Fruit fly (Drosophila melanogaster) whole organism, pupa: ENCODE data around the gene GstD6.

Experiments used
- CG10348 ChIP-seq: fragments of 200-800 bp; sonication (Bioruptor generic); IDR thresholded peaks from 2 replicates; pipeline ENCODE4 v1.3.6; 2022; ENCODE audit warnings: missing biosample characterization, missing genetic modification characterization
- CG12605 ChIP-seq: fragments of 200-800 bp; sonication (Bioruptor generic); IDR thresholded peaks from 2 replicates; pipeline ENCODE4 v1.3.6; 2022; ENCODE audit warnings: missing biosample characterization, missing genetic modification characterization
- CG13204 ChIP-seq: fragments of 200-800 bp; sonication (Bioruptor generic); optimal IDR thresholded peaks from 2 replicates; lab custom pipeline; 2018; ENCODE audit warnings: missing biosample characterization, mild to moderate bottlenecking, missing genetic modification characterization, moderate library complexity
- CG14655 ChIP-seq: fragments of 200-800 bp; sonication (Bioruptor generic); optimal IDR thresholded peaks from 3 replicates; lab custom pipeline; 2017; ENCODE audit warnings: mild to moderate bottlenecking, missing biosample characterization, missing genetic modification reagents, missing genetic modification characterization
- CG15710 ChIP-seq: fragments of 200-800 bp; sonication (Bioruptor generic); optimal IDR thresholded peaks from 2 replicates; lab custom pipeline; 2018; ENCODE audit warnings: missing biosample characterization, mild to moderate bottlenecking, missing genetic modification characterization, moderate library complexity
- CG17806 ChIP-seq: fragments of 200-800 bp; sonication (Bioruptor generic); optimal IDR thresholded peaks from 2 replicates; lab custom pipeline; 2018; ENCODE audit warnings: missing biosample characterization, mild to moderate bottlenecking, missing genetic modification characterization, moderate library complexity
- CG32121 ChIP-seq: fragments of 200-800 bp; sonication (Bioruptor generic); IDR thresholded peaks from 2 replicates; pipeline ENCODE4 v1.3.6; 2022; ENCODE audit warnings: missing biosample characterization, missing genetic modification characterization
- CG4496 ChIP-seq: fragments of 200-800 bp; sonication (Bioruptor generic); IDR thresholded peaks from 3 replicates; pipeline ENCODE4 v1.3.6; 2022; ENCODE audit warnings: missing biosample characterization, missing genetic modification characterization
- CG8159 ChIP-seq: fragments of 200-800 bp; sonication (Bioruptor generic); optimal IDR thresholded peaks from 3 replicates; lab custom pipeline; 2018; ENCODE audit warnings: missing biosample characterization, mild to moderate bottlenecking, missing genetic modification characterization, moderate library complexity
- CG8301 ChIP-seq: fragments of 200-800 bp; sonication (Bioruptor generic); optimal IDR thresholded peaks from 2 replicates; lab custom pipeline; 2018; ENCODE audit warnings: missing biosample characterization, mild to moderate bottlenecking, missing genetic modification characterization
- CG9948 ChIP-seq: fragments of 200-800 bp; sonication (Bioruptor generic); optimal IDR thresholded peaks from 2 replicates; lab custom pipeline; 2018; ENCODE audit warnings: missing biosample characterization, mild to moderate bottlenecking, missing genetic modification characterization, moderate library complexity
- D1 ChIP-seq: fragments of 200-800 bp; sonication (Bioruptor generic); optimal IDR thresholded peaks from 2 replicates; lab custom pipeline; 2018; ENCODE audit warnings: missing biosample characterization, mild to moderate bottlenecking, missing genetic modification characterization, moderate library complexity
- EcR ChIP-seq: fragments of 200-800 bp; sonication (Bioruptor generic); optimal IDR thresholded peaks from 3 replicates; lab custom pipeline; 2019; ENCODE audit warnings: missing biosample characterization, missing genetic modification characterization, mild to moderate bottlenecking, moderate library complexity, missing genetic modification reagents
- Ets98B ChIP-seq: fragments of 200-800 bp; sonication (Bioruptor generic); IDR thresholded peaks from 2 replicates; pipeline ENCODE4 v1.3.6; 2022; ENCODE audit warnings: missing biosample characterization, missing genetic modification characterization
- Pif1A ChIP-seq: fragments of 200-800 bp; sonication (Bioruptor generic); optimal IDR thresholded peaks from 3 replicates; lab custom pipeline; 2016; ENCODE audit warnings: missing biosample characterization, missing genetic modification characterization
- Pif1B ChIP-seq: fragments of 200-800 bp; sonication (Bioruptor generic); optimal IDR thresholded peaks from 3 replicates; lab custom pipeline; 2016; ENCODE audit warnings: missing biosample characterization, missing genetic modification characterization
- Snoo ChIP-seq: fragments of 200-800 bp; sonication (Bioruptor generic); optimal IDR thresholded peaks from 3 replicates; lab custom pipeline; 2017; ENCODE audit warnings: missing biosample characterization, mild to moderate bottlenecking, missing genetic modification characterization, inconsistent platforms
- fd96Ca ChIP-seq: fragments of 200-800 bp; sonication (Bioruptor generic); IDR thresholded peaks from 3 replicates; pipeline ENCODE4 v1.3.6; 2022; ENCODE audit warnings: missing biosample characterization, missing genetic modification characterization
- gl ChIP-seq: fragments of 200-800 bp; sonication (Bioruptor generic); optimal IDR thresholded peaks from 2 replicates; lab custom pipeline; 2018; ENCODE audit warnings: missing biosample characterization, mild to moderate bottlenecking, missing genetic modification characterization
- rn ChIP-seq: fragments of 200-800 bp; sonication (Bioruptor generic); IDR thresholded peaks from 2 replicates; pipeline ENCODE4 v1.3.6; 2022; ENCODE audit warnings: missing biosample characterization, missing genetic modification characterization

The GstD6 gene

DNA sequence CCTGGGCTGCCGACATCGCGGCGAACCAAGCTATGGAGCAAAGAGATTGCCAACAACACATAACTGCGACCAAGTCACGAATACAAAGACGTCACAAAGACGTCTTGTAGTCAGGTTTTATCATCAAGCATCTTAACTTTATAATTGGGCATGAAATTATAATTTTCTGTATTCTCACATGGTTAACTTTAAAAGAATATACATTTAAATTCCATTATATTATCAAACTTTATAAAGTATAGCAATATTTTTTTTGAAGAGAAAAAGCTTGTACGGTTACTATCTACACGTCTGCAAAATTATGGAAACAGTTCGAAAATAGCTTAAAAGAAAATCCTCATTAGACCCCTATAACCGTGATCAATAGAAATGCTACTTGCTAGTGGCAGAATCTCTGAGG is 24.9 kb upstream of the GstD6 start, which contains the start of gene CG10041:
CG10041 (minus strand) TSS at position 101 of the 400 bp plus-strand sequence.
- TF ChIP-seq CG4496 (no peak), CG10348 (GFP tag; lab: Robert Waterston, UW) (no peak), Snoo (tag; lab: Kevin White, UChicago) (no peak), CG32121 (no peak), rn (GFP tag; lab: Robert Waterston, UW) (no peak), CG8159 (tag; lab: Kevin White, UChicago) (no peak), EcR (GFP tag; lab: Kevin White, UChicago) (no peak), fd96Ca (no peak), CG15710 (tag; lab: Kevin White, UChicago) (no peak), CG8301 (tag; lab: Kevin White, UChicago) (no peak), CG12605 (GFP tag; lab: Robert Waterston, UW) (no peak), CG17806 (no peak), CG14655 (GFP tag; lab: Kevin White, UChicago) (no peak), gl (tag; lab: Kevin White, UChicago) (no peak)

DNA sequence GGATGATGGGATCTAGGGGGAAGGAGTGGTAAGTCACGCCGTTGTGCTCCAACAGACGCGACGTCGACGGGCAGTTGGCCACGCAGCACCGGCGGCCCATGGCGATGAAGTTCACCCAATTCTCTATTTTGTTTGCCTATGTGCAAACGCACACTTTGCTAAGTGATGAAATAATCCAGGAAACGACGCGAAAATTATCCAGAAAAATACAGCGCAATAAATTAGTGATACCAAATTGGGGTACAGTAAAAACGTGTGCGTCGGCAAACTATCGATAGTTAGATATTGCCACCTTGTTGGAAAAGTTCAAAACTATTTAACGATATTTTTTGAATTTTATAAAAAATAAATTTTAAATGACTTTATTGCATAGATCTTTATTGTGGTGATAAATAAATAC is 20.9 kb upstream of the GstD6 start, which contains the start of gene MBD-R2:
MBD-R2 (minus strand) TSS at position 222 of the 400 bp plus-strand sequence.
- TF ChIP-seq fd96Ca (no peak), CG4496 (no peak), Snoo (tag; lab: Kevin White, UChicago) (no peak), Ets98B (GFP tag; lab: Robert Waterston, UW) (no peak)

DNA sequence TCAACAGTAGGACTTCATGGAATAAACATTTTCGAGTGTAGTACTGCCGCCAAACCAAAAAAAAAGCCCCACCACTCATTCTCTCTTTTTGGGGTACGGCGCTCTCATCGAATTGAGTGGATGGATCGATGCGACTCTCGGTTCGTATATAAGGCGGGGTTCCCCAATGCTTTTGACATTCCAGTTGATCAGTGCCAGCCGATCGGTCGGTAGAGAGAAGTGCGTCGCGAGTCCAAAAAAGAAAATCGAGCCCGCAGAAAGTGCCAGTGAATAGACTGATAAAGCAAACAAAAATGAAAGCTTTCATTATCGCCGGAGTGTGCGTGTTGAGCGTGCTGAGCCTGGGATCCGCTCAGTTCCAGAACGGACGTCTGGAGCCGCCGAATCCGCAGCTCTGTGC is 17.1 kb upstream of the GstD6 start, which contains the start of gene CG4115:
CG4115 (plus strand) TSS at position 172 of the 400 bp plus-strand sequence.
- TF ChIP-seq Ets98B (GFP tag; lab: Robert Waterston, UW) (peak; percentile 33; the same call in 1 of the 2 replicates), Pif1B (GFP tag; lab: Kevin White, UChicago) (no peak), EcR (GFP tag; lab: Kevin White, UChicago) (no peak)

DNA sequence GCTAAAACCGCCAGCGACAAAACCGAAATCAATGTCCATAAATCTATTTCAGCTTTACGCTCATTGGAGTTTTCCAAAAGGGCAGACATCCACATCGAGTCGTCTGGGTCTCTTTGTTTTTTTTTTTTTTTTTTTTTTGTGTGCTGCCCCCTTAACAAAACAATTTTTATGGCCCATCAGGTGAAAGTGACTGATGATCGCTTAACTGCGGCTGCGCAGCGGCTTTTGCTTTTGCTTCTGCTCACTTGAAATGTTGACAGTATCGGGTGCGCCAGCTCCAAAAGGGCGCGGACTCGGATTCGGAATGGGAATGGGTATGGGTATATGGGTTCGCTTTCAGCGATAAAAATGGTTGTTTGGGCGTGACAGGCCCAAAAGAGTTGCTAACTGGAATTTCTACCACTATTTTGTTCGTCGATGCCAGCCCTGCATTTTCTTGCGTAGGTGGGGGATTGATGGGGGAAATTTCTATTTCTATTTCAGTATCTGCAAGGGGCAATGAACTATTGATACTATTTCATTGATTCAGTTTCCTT is 14.9 kb upstream of the GstD6 start:
- TF ChIP-seq CG32121 (no peak), CG14655 (GFP tag; lab: Kevin White, UChicago) (no peak), D1 (tag; lab: Kevin White, UChicago) (no peak), Snoo (tag; lab: Kevin White, UChicago) (no peak), CG8301 (tag; lab: Kevin White, UChicago) (no peak), CG15710 (tag; lab: Kevin White, UChicago) (no peak), Pif1A (GFP tag; lab: Kevin White, UChicago) (no peak), CG17806 (no peak), CG13204 (GFP tag; lab: Kevin White, UChicago) (no peak), Pif1B (GFP tag; lab: Kevin White, UChicago) (no peak)

DNA sequence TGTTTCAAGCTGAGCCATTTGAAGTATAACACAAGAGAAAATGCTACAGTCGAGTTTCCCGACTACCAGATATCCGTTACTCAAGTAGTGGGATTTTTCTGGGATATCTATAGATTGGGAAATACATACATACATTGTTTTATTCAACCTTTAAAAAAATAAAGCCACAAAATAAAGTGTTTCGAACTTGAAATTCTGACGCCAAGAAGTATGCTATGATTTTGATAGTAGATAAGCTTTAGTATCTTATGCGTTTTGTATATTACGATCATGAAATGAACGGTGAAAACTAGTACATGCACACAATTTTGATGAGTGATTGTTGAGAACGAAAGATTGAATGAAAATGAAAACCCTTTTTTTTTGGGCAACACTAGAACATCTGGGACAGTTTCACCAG is 13.4 kb upstream of the GstD6 start:
- TF ChIP-seq fd96Ca (no peak), CG9948 (tag; lab: Kevin White, UChicago) (no peak), CG13204 (GFP tag; lab: Kevin White, UChicago) (no peak), CG4496 (no peak), Snoo (tag; lab: Kevin White, UChicago) (no peak), CG17806 (no peak), Pif1A (GFP tag; lab: Kevin White, UChicago) (no peak), gl (tag; lab: Kevin White, UChicago) (no peak), Ets98B (GFP tag; lab: Robert Waterston, UW) (no peak), CG32121 (no peak), CG8301 (tag; lab: Kevin White, UChicago) (no peak), EcR (GFP tag; lab: Kevin White, UChicago) (no peak), CG14655 (GFP tag; lab: Kevin White, UChicago) (no peak), CG8159 (tag; lab: Kevin White, UChicago) (no peak)

DNA sequence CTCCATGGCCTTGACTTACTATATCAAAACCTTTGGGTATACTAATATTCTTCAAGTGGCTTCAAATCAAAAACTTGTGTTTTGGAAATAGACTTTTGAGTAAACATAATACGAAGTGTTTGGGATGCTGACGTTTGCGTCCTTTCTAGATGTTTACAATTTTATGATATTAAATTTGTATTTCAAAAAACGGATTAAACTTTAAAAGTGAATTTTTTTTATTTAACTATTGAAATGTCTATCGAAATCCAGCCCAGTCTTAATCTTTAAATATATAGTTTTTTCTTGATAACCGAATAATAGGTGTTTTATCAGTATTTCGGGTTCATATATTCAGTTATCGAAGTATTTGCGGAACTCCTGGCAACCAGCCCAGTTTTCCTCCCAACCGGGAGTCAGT is 12.3 kb upstream of the GstD6 start, which contains the start of gene Tim17a1:
Tim17a1 (minus strand) TSS at position 101 of the 400 bp plus-strand sequence.
- TF ChIP-seq CG15710 (tag; lab: Kevin White, UChicago) (no peak), CG14655 (GFP tag; lab: Kevin White, UChicago) (no peak), Ets98B (GFP tag; lab: Robert Waterston, UW) (no peak), rn (GFP tag; lab: Robert Waterston, UW) (no peak), CG4496 (no peak), CG32121 (no peak), gl (tag; lab: Kevin White, UChicago) (no peak)

DNA sequence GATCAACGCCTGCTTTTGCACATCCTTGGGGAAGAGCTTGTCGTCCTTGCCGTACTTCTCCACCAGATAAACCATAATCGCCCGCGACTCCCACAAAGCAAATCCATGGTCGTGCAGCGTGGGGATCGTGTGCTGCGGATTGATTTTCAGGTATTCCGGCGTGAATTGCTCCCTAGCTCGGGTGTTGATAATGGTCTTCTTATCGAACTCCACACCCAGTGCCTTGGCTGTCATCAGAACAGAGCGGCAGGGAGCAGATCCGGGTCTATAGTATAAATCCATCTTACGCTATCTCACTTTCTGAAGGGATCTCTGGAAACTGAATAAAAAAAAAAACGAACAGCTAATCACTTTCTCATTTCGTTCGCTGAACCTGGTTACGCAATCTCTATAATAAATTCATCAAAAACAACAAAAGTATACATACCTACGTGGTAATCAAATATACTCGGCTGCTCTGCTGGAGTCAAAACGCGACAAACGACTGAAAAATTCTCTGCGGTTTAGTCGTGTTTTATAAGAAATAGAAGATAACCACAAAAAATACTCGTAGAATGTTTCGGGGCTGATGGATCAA is 11.6 kb upstream of the GstD6 start, which contains the start of gene GstD10:
GstD10 (minus strand) TSS at position 472 of the 577 bp plus-strand sequence.
- TF ChIP-seq CG14655 (GFP tag; lab: Kevin White, UChicago) (no peak), CG9948 (tag; lab: Kevin White, UChicago) (no peak), EcR (GFP tag; lab: Kevin White, UChicago) (no peak), Snoo (tag; lab: Kevin White, UChicago) (no peak), CG12605 (GFP tag; lab: Robert Waterston, UW) (no peak), CG8301 (tag; lab: Kevin White, UChicago) (no peak), Pif1A (GFP tag; lab: Kevin White, UChicago) (no peak)
